Worm (Caenorhabditis elegans) whole organism, L4/young adult: ENCODE data around the gene C17H11.6.

Experiments used
- W03F9.2 ChIP-seq: fragments of 150-350 bp; optimal IDR thresholded peaks from 2 replicates; lab custom pipeline; 2014; ENCODE audit warnings: missing biosample characterization, missing genetic modification characterization
- dao-5 ChIP-seq: sonication (generic microtip); optimal IDR thresholded peaks from 2 replicates; lab custom pipeline; 2016; ENCODE audit warnings: missing genotype, missing genetic modification characterization, moderate library complexity, missing compliant biosample characterization
- him-1 ChIP-seq: sonication (generic microtip); optimal IDR thresholded peaks from 2 replicates; lab custom pipeline; 2016; ENCODE audit warnings: missing genotype, missing genetic modification reagents, missing genetic modification characterization, missing compliant biosample characterization

DNA sequence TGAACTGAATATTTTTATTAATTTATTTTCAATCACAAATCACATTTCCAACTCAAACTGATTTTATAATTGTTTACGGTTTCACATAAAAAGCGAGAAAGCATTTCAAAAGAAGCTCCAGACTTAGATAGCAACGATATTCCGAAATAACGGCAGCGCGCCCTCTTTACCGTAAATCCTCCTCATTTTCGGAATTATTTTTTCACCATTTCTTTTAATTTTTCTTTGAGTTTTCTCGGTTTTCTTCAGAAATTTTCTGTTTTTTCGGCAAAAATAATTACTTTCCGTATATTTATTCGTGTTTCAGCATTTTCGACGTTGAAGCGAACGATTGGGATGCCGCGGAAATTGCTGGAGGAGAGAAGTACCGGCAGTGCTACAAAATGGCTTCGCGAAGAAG, 56.2 kb downstream of the C17H11.6 start, which contains the start of gene C02B8.1:
- TF ChIP-seq W03F9.2 (tag; lab: Kevin White, UChicago), result no peak
- TF ChIP-seq dao-5, result no peak
- no peak for TF ChIP-seq him-1 (tag; lab: Kevin White, UChicago)
